Fruit fly (Drosophila melanogaster) whole organism, larva: Measurements from ENCODE around the gene heph.

Experiments used
- noc ChIP-seq: fragments of 200-800 bp; sonication (Bioruptor generic); optimal IDR thresholded peaks from 3 replicates; lab custom pipeline; 2019; ENCODE audit warnings: missing biosample characterization, mild to moderate bottlenecking, missing genetic modification characterization, moderate library complexity

Gene heph

DNA sequence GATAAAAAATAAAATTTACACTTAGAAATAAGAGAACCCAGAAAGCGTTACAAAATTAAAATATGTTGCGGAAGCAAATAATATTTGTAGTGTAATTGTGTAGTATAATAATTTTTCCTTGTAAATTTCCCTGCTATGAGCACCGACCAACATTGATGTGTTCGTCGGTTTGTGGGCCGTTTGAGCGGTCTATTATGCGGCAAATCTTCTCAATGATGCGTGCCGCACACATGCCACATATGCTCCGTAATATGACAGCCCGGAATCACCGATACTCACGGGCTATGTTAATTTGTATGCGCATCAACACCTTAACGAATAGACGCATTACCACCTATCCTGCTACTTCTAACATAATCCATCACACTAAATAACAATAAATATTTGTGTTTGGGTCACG, 38.5 kb downstream of the heph start:
- TF ChIP-seq noc (tag; lab: Kevin White, UChicago), result no peak

DNA sequence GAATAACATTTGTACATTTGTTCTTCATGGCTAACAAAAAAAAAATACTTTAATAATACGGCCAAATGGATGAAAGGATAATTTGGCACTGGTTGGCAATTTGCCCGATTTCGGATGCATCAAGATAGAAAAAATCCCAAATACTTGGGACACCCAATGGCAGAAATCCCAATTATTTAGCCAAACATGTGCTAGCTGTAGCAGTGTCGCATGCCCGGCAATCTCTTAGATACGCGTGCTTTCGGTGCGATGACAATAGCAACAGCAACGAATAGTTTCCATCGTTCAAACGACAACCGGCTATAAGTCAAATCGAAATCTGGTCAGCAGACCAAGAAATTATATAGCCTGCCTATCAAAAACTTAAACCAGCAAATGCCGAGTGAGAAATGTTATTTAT, 42.2 kb downstream of the heph start:
- TF ChIP-seq noc (tag; lab: Kevin White, UChicago), result no peak

DNA sequence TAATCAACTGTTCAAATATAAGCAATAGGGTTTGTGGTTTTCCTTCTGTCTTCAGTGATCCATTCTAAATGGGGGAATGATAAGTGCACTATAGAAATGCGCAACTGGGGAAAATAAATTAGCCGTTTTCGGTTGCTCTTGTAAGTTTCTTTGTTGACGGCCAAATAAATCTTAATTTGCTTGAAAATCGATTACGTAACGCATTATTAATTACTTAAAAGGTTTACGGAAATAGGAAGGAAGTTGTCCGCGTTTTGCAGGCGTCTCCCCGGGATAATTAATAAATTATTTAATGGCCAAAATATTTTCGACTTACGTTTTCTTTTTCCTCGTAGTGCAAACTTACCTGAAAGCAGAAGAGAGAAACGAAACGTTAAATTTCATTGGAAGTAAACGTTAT, 45.9 kb downstream of the heph start:
- no peak for TF ChIP-seq noc (tag; lab: Kevin White, UChicago)

DNA sequence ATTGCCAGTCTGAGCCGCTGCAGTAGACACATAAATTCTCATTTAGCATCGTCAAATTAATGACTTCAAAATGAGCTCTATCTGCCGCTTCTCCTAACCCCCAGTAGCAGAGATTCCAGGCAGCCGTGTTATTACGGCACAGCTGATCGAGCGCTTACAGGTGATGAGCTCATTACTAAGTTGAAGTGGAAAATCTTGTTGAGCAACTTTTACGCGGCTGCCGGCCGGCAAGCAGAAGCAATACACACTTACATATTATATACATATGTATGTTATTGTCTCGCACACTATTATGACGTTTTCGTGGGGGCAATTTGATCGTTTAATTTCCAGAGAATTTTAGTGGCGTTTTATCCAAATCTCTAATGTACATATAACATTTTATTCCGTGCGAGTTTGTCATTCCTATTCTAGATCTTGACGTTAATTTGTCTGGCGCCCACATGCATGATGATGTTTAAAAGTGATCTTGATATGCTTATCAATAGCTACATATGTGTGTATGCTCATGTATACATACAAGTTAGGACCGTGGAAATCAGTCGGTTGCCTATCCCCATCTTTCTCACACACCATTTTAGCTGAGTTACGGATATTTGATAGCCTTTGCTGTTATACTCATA, 50.5 kb downstream of the heph start:
- no peak for TF ChIP-seq noc (tag; lab: Kevin White, UChicago)

DNA sequence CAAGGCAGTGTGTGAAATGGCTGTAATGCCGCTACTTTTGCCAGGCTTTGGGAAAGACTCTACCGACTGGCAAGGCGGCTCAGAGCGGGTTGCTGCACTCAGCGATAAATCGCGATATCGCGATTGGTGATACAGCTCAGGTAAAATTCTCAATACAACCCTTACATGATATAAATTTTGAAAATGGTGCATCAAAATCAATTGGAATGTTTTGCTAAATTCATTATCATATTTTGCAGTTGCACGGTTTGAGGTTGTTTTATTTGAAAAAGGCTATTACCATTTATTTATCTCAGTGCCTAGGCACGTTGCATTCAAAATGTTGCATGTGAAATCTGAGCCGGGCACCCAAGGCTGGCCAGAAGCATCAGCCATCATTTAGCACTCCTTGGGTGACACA, 52.2 kb downstream of the heph start:
- no peak for TF ChIP-seq noc (tag; lab: Kevin White, UChicago)

DNA sequence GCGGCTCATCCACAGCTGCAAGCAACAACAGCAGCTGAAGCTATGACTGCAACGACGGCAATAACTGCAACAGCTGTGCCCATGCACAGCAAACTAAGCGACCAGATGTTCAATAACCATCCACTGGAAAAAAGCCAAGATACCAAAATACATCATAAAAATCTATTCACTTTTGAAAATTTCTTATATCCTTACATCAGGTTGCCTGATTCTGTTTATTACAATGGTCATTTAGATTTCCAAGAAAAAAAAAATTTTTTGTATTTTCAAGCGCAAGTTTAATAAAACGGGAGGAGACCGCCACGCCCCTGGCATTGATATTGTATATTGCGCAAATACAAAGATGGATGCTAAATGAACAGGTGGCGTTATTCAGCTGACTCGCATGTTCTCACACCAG, 54.0 kb downstream of the heph start:
- TF ChIP-seq noc (tag; lab: Kevin White, UChicago), result no peak

DNA sequence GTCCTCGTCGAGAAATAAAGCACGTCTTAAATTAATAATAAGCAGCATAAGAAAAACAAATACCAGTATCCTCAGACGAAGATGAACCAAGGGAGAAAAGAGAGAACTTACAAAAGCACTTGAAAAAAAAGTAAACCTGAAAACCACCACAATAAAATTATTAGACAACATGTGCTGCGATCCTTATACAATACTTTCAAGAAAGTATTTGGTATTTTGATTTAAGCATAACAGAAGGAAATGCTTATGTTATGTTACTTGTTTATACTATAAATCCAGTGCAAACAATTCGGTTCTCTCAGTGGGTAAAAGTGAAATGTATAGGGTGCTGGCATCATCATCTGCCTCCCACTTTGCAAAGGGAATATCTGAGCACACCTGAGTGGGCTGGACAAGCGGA, 59.1 kb downstream of the heph start:
- TF ChIP-seq noc (tag; lab: Kevin White, UChicago), result no peak

DNA sequence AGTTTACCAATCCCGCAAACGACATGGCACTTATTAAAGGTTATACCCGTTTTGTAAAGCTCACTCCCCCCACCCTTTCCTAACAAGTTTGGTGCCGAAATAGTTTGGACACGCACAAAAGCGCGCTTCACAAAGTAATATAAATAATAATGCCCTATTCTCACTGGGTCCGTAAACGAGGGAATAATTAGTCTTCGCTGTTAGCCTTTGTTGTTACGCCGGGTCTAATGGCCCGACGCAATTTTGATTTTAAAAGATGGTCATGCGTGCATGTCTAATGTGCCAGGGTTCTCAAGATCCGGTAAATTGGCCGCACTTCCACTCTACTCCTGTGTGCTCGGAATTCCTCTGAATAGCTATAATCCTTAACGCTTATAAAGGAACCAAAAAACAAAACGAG, 60.9 kb downstream of the heph start:
- TF ChIP-seq noc (tag; lab: Kevin White, UChicago), result no peak

DNA sequence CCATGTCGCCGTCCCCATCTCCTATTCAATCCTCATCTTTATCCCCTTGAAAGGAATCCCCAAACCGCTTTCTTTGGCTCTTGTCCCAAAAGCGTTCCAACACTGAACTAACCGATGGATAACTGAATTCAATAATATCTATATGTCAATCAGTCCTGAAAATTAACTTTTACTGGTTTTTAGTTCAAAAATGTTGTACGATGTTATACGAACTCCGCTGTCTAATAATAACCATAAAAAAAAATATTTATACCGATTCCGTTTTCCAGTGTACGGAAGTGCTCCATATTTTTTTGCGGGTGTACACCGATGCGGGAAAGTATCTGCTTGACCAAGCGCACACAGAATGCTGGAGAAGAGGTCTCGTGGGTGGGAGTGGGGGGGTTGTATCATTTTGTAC, 65.9 kb downstream of the heph start:
- no peak for TF ChIP-seq noc (tag; lab: Kevin White, UChicago)

DNA sequence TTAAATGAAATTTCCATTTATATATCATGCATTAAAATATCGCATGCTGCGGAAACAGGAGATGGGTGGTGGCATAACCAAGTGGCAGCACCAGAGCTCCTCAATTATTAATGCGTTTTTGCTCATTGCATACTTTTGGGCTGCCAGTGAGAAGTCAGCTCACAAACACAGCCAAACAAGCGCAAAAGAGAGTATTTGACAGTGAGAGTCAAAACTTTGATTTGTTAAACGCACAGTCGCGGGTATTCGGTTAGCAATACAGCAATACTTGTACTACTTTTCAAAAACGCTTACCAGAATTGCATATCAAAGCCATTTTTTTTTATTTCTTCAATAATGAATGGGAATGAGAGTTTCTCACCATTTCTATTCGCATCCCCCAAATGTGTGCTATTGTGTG, 69.6 kb downstream of the heph start:
- no peak for TF ChIP-seq noc (tag; lab: Kevin White, UChicago)

DNA sequence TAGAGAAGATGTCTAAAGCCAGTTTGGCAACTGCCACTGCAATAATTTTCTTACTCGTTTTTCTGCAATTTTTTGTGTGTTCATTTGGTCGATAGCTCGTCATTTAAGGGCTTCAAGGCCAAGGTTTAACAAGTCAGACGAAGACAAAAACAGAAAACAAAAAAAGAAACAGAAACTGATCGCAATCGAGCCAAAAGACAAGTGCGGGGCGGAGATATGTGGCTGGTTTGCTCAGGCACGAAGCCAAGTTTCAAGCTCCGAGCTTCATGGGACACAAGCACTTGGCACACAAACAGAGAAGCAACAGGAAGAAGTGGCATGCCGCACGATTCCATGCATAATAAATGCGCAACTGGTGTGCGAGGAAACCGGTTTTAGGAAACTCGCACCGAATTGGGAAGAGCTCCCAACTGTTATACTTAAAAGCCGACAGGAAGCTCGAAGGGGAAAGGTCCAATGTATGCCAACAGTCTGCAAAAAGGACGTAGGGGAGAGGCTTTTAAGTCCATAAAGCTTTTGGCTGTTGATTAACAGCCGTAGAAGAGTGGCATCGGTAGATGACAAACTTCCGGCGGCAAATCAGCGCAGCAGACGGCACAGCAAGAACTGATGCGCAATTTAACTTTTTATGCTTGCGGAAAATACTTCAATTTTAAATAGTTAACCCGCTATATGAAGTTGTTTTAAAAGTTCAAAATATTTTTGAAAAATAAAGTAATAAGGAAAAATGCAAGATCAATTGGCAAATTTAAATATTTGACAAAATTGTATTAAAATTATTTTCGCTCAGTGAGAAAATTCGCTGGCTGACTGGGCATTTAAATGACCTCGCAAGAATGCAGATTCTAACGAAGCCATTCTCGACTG, 71.4 kb downstream of the heph start:
- TF ChIP-seq noc (tag; lab: Kevin White, UChicago), result no peak

DNA sequence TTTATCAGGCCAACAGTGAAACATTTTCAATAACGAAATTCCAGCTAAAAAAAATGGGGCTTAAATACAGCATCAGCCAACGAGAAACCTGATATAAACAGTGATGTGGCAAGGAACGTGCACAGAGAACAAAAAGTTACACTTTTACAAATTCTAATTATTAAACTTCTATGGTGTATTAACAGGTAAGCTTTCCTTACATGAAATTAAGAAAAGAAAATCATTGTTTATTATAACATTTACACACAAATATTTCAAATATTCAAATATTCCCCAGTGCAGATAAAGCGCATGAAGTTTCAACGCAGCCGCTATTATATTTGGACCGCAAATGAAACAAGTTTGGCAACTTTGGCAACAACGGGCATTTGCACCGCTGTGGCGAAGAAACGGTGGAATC, 73.7 kb downstream of the heph start:
- TF ChIP-seq noc (tag; lab: Kevin White, UChicago), result no peak

DNA sequence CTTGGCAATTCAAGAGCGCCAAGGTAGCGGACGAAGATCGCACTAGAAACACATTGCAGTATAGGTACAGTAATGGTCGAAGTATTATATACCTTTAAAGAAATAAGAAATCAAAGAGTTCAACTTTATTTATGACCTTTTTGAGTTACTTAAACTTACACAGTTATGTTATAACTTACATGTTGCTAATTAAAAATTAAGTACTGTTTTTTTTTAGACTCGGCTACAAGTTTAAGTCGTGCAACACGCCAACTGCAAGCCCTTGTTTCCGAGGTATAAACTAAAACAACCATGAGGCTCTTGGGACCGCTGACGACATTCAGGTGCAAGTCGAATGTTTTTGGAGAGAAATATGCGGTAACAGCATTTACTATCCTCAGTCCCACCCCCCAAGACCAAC, 75.2 kb downstream of the heph start:
- no peak for TF ChIP-seq noc (tag; lab: Kevin White, UChicago)

DNA sequence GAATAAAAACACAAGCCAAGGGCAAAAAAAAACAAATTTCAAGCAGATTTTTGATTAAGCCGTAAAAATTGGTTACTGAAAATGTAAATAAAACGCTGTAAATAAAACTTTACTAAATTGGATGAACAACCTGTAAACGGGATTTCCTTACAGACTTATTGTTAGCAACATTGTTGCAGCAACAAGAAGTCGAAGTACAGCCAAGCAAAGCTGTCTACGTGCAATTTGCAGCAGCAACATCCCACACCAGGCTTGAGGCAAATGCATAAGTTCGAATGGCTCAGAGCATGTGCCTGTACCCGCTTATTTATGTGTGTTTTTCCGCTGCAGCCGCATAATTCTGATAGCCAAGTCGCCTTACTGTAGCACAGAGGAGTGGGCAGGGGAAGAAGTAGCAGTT, 75.7 kb downstream of the heph start:
- no peak for TF ChIP-seq noc (tag; lab: Kevin White, UChicago)

DNA sequence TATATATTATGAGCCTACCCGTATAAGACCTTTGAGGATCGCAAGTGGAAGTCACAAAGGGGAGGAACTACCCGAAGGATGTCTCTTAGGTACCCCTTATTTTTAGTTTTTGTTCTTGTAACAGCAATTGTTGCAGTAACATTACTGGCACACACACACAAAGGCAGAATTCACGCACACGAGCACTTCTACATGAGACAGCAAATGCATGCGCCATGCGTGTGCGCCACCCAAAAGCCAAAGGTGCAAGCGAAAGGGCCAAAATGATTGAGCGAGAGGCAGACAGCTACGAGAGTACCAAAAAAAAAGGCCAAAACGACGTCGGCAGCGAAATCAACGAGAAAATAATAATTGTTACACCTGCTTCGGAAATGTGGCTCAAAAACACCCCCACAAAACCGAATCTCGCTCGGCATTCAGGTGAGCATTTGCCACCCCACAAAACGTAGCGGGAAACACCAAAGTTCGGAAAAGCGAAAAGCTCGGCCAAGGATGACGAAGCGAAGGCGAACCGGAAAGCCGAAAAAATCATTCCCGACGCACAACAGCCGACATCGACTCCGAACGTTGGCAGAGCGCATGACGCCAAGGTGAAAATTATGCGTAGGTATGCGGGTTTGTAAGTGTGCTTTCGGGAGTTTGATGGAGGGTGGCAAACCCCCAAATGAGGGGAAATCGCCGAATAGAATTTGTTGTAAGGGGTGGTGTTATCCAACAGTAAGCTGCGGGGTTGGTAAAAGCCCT, 77.3 kb downstream of the heph start:
- TF ChIP-seq noc (tag; lab: Kevin White, UChicago), result no peak

DNA sequence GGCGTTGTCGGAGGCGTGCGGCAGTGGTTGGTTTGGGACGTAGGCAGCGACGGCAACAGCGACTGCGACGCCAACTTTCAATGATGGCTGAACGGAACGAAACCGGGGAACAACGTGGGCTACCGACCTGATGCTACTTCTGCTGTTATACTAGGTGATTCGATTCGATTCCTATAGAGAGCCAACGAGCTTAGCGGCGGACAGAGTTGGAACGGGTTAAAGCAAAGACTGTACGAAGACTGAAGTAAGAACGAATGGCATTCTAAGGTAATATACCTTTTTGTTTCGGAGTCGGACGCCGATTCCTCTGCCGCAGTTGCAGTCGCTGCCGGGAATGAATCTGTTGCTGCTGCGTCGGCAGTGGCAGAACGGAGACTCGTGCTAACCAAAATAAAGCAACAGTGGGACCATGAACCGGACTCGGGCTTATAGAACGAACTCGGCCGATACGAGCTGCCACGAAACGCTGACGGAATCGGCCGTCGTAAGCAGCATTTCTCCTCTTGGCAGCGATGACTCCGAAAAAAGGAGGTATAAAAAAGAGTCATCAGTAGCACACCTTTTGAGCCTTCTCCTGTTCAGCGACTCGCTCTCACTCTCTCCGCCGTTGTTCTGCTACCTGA, 78.1 kb downstream of the heph start:
- no peak for TF ChIP-seq noc (tag; lab: Kevin White, UChicago)
